Fruit fly (Drosophila melanogaster) S2 (cell line): Measurements from ENCODE around the gene PIG-C.

Experiments
- CG8478 ChIP-seq: fragments of >200 bp; optimal IDR thresholded peaks from 2 replicates; lab custom pipeline; 2018
- CTCF ChIP-seq, 2 experiments: fragments of >200 bp; optimal IDR thresholded peaks; 2 replicates each; lab custom pipeline; 2018

DNA sequence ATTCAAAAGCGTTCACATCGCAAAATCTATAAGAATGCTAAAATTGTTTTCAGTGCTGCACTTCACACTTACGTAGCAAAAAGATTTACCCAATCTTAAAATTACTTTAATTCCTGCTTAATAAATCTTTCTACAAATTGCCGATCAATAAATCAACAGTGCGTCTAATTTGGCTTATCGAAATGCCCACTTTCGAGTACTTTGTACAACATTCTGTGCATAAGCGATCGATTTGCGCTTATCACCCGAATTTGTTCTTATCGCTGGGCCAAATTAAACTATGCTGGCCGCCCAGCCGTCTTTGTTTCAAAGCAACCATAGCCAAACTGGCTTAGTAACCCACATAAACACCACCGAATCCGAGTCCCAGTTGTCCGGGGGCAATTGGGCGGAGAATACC is 12.5 kb downstream of the PIG-C start:
- no peak for TF ChIP-seq CTCF (optimal IDR thresholded peaks at IDR 0.05; lab: Kevin White, UChicago)
- TF ChIP-seq CG8478 (lab: Kevin White, UChicago), result no peak
